Fruit fly (Drosophila melanogaster) whole organism, embryonic: ENCODE results near the gene CG1317.

Source experiments
- Blimp-1 ChIP-seq: fragments of 200-800 bp; sonication (Bioruptor generic); optimal IDR thresholded peaks from 3 replicates; lab custom pipeline; 2018; ENCODE audit warnings: missing biosample characterization, missing genetic modification characterization, mild to moderate bottlenecking, moderate library complexity, missing genetic modification reagents
- CG12236 ChIP-seq: fragments of 200-800 bp; sonication (Bioruptor generic); optimal IDR thresholded peaks from 2 replicates; lab custom pipeline; 2016; ENCODE audit warnings: missing biosample characterization, missing genetic modification characterization
- CG30431 ChIP-seq: fragments of 200-800 bp; sonication (Bioruptor generic); optimal IDR thresholded peaks from 2 replicates; lab custom pipeline; 2017; ENCODE audit warnings: missing biosample characterization, missing genetic modification characterization
- CG7963 ChIP-seq: fragments of 200-800 bp; sonication (Bioruptor generic); IDR thresholded peaks from 3 replicates; pipeline ENCODE4 v1.3.6; 2022; ENCODE audit warnings: missing biosample characterization, missing genetic modification characterization; ENCODE audit not compliant: partially characterized antibody
- Deaf1 ChIP-seq: fragments of 200-800 bp; optimal IDR thresholded peaks from 3 replicates; lab custom pipeline; 2019; ENCODE audit warnings: missing biosample characterization, mild to moderate bottlenecking, missing genetic modification characterization, moderate library complexity
- Hr39 ChIP-seq: fragments of >200 bp; optimal IDR thresholded peaks from 2 replicates; lab custom pipeline; 2017
- fd96Cb ChIP-seq: fragments of 200-800 bp; sonication (Bioruptor generic); optimal IDR thresholded peaks from 2 replicates; lab custom pipeline; 2018; ENCODE audit warnings: missing biosample characterization, mild to moderate bottlenecking, missing genetic modification characterization, moderate library complexity
- ind ChIP-seq: fragments of 200-800 bp; sonication (Bioruptor generic); optimal IDR thresholded peaks from 3 replicates; lab custom pipeline; 2016; ENCODE audit warnings: missing biosample characterization, missing genetic modification characterization
- pan ChIP-seq, 4 experiments: fragments of >200 bp in 3 of 4; fragments of 200-800 bp in 1 of 4; sonication (Bioruptor generic) in 1 of 4; optimal IDR thresholded peaks in 3 of 4; IDR thresholded peaks in 1 of 4; 2 replicates each; pipeline versions ENCODE4 v1.3.6 to Lab custom; 2017 to 2022; ENCODE audit warnings: missing biosample characterization in 2 of 4, missing genetic modification characterization in 2 of 4, mixed read lengths in 1 of 4
- slp2 ChIP-seq: fragments of 200-800 bp; sonication (Bioruptor generic); optimal IDR thresholded peaks from 2 replicates; lab custom pipeline; 2016; ENCODE audit warnings: missing biosample characterization, missing genetic modification characterization
- stwl ChIP-seq: fragments of 200-800 bp; sonication (Bioruptor generic); optimal IDR thresholded peaks from 3 replicates; lab custom pipeline; 2018; ENCODE audit warnings: missing biosample characterization, mild to moderate bottlenecking, missing genetic modification characterization, moderate library complexity
- usp ChIP-seq: fragments of >200 bp; optimal IDR thresholded peaks from 2 replicates; lab custom pipeline; 2017; ENCODE audit warnings: missing biosample characterization, missing genetic modification characterization
- vvl ChIP-seq: fragments of 200-800 bp; sonication (Bioruptor generic); IDR thresholded peaks from 2 replicates; pipeline ENCODE4 v1.3.6; 2022; ENCODE audit warnings: missing biosample characterization, missing genetic modification characterization

DNA sequence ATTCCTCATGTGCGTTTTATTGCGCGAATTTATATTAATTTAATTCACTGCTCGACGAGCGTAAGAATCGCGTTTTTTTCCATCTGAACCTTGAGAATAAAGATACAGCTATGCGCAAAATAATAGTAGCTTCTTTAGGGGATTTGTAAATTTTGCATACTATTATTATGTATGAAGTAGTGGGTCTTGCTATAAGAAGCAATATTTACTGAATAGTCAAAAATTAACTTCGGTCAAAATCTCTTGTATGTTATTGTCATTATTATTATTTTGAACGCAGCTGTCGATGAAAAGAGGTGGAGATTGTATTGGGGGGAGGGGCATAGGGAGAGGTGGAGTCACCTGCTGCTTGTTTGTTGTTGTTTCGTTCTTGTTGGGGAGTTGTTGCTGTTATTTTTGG is 47.0 kb upstream of the CG1317 start:
- TF ChIP-seq usp (GFP tag; lab: Kevin White, UChicago) (no peak), vvl (peak; percentile 95), slp2 (GFP tag; lab: Kevin White, UChicago) (peak; percentile 42), Blimp-1 (GFP tag; lab: Kevin White, UChicago) (peak; percentile 93), CG12236 (GFP tag; lab: Kevin White, UChicago) (peak; percentile 49), CG7963 (GFP tag; lab: Robert Waterston, UW) (no peak), pan (optimal IDR thresholded peaks at IDR 0.05; lab: Kevin White, UChicago) (no peak), pan (GFP tag; optimal IDR thresholded peaks at IDR 0.05 in 1 of 2, IDR thresholded peaks at IDR 0.05 in 1 of 2) (peak in 1 of 2 experiments; percentile 87), Hr39 (lab: Kevin White, UChicago) (no peak), ind (peak; percentile 88), fd96Cb (tag; lab: Kevin White, UChicago) (peak; percentile 91), CG30431 (GFP tag; lab: Kevin White, UChicago) (peak; percentile 53), stwl (tag; lab: Kevin White, UChicago) (no peak), Deaf1 (tag; lab: Kevin White, UChicago) (peak; percentile 73)
